Fruit fly (Drosophila melanogaster) whole organism, embryonic: Measurements from ENCODE around the gene pod1.

Experiments used
- Atf-2 ChIP-seq: fragments of 200-800 bp; sonication (Bioruptor generic); optimal IDR thresholded peaks from 2 replicates; lab custom pipeline; 2016; ENCODE audit warnings: missing biosample characterization, missing genetic modification characterization
- B-H2 ChIP-seq: fragments of 200-800 bp; sonication (Bioruptor generic); optimal IDR thresholded peaks from 2 replicates; lab custom pipeline; 2018; ENCODE audit warnings: missing biosample characterization, mild to moderate bottlenecking, missing genetic modification characterization
- Bdp1 ChIP-seq: fragments of 200-800 bp; sonication (Bioruptor generic); optimal IDR thresholded peaks from 3 replicates; lab custom pipeline; 2016; ENCODE audit warnings: missing biosample characterization, missing genetic modification characterization
- Blimp-1 ChIP-seq: fragments of 200-800 bp; sonication (Bioruptor generic); optimal IDR thresholded peaks from 3 replicates; lab custom pipeline; 2018; ENCODE audit warnings: missing biosample characterization, missing genetic modification characterization, mild to moderate bottlenecking, moderate library complexity, missing genetic modification reagents
- CG12236 ChIP-seq: fragments of 200-800 bp; sonication (Bioruptor generic); optimal IDR thresholded peaks from 2 replicates; lab custom pipeline; 2016; ENCODE audit warnings: missing biosample characterization, missing genetic modification characterization
- CG13894 ChIP-seq: fragments of 200-800 bp; sonication (Bioruptor generic); optimal IDR thresholded peaks from 3 replicates; lab custom pipeline; 2018; ENCODE audit warnings: missing biosample characterization, mild to moderate bottlenecking, missing genetic modification characterization, moderate library complexity
- CG1647 ChIP-seq: fragments of 200-800 bp; sonication (Bioruptor generic); optimal IDR thresholded peaks from 3 replicates; lab custom pipeline; 2016; ENCODE audit warnings: missing biosample characterization, missing genetic modification characterization
- CG17568 ChIP-seq: fragments of 200-800 bp; sonication (Bioruptor generic); optimal IDR thresholded peaks from 2 replicates; lab custom pipeline; 2018; ENCODE audit warnings: missing biosample characterization, mild to moderate bottlenecking, missing genetic modification characterization, moderate library complexity
- CG2202 ChIP-seq: fragments of 200-800 bp; sonication (Bioruptor generic); optimal IDR thresholded peaks from 2 replicates; lab custom pipeline; 2018; ENCODE audit warnings: missing biosample characterization, mild to moderate bottlenecking, missing genetic modification characterization
- CG2875 ChIP-seq: fragments of 200-800 bp; sonication (Bioruptor generic); optimal IDR thresholded peaks from 2 replicates; lab custom pipeline; 2017; ENCODE audit warnings: missing biosample characterization, mild to moderate bottlenecking, missing genetic modification characterization, missing genetic modification reagents
- CG43689 ChIP-seq: fragments of 200-800 bp; sonication (Bioruptor generic); IDR thresholded peaks from 2 replicates; pipeline ENCODE4 v1.3.6; 2022; ENCODE audit warnings: missing biosample characterization, missing genetic modification characterization
- CG6813 ChIP-seq: fragments of 200-800 bp; sonication (Bioruptor generic); optimal IDR thresholded peaks from 2 replicates; lab custom pipeline; 2017; ENCODE audit warnings: missing biosample characterization, missing genetic modification characterization, mild to moderate bottlenecking, moderate library complexity, missing genetic modification reagents
- CG7928 ChIP-seq: fragments of 200-800 bp; sonication (Bioruptor generic); optimal IDR thresholded peaks from 2 replicates; lab custom pipeline; 2017; ENCODE audit warnings: missing biosample characterization, mild to moderate bottlenecking, missing genetic modification characterization
- CG9932 ChIP-seq: fragments of 200-800 bp; sonication (Bioruptor generic); IDR thresholded peaks from 2 replicates; pipeline ENCODE4 v1.3.6; 2022; ENCODE audit warnings: missing biosample characterization, missing genetic modification characterization
- Camta ChIP-seq: fragments of 200-800 bp; sonication (Bioruptor generic); optimal IDR thresholded peaks from 2 replicates; lab custom pipeline; 2016; ENCODE audit warnings: missing biosample characterization, missing genetic modification characterization
- D ChIP-seq, 2 experiments: fragments of 200-800 bp in 1 of 2; fragments of >200 bp in 1 of 2; sonication (Bioruptor generic) in 1 of 2; optimal IDR thresholded peaks; 2 replicates in 1 of 2; 3 replicates in 1 of 2; lab custom pipeline; 2017; ENCODE audit warnings: mild to moderate bottlenecking in 1 of 2, missing biosample characterization in 1 of 2, missing genetic modification characterization in 1 of 2, missing genetic modification reagents in 1 of 2
- Dp ChIP-seq: fragments of 200-800 bp; sonication (Bioruptor generic); optimal IDR thresholded peaks from 2 replicates; lab custom pipeline; 2018; ENCODE audit warnings: missing biosample characterization, mild to moderate bottlenecking, missing genetic modification characterization, moderate library complexity
- Dref ChIP-seq: fragments of 200-800 bp; sonication (Bioruptor generic); IDR thresholded peaks from 2 replicates; pipeline ENCODE4 v1.3.6; 2022; ENCODE audit warnings: missing biosample characterization, missing genetic modification characterization
- ERR ChIP-seq: fragments of 200-800 bp; sonication (Bioruptor generic); optimal IDR thresholded peaks from 2 replicates; lab custom pipeline; 2016; ENCODE audit warnings: missing biosample characterization, missing genetic modification characterization
- Ets65A ChIP-seq: fragments of 200-800 bp; sonication (Bioruptor generic); peaks from one replicate; lab custom pipeline; 2016; ENCODE audit warnings: missing biosample characterization, missing genetic modification characterization
- Fer1 ChIP-seq: fragments of 200-800 bp; sonication (Bioruptor generic); optimal IDR thresholded peaks from 2 replicates; lab custom pipeline; 2017; ENCODE audit warnings: missing biosample characterization, mild to moderate bottlenecking, missing genetic modification characterization
- Fer2 ChIP-seq: fragments of 200-800 bp; sonication (Bioruptor generic); optimal IDR thresholded peaks from 2 replicates; lab custom pipeline; 2018; ENCODE audit warnings: missing biosample characterization, mild to moderate bottlenecking, missing genetic modification characterization, moderate library complexity
- HmgZ ChIP-seq: fragments of 200-800 bp; sonication (Bioruptor generic); optimal IDR thresholded peaks from 2 replicates; lab custom pipeline; 2018; ENCODE audit warnings: missing biosample characterization, mild to moderate bottlenecking, missing genetic modification characterization
- MESR4 ChIP-seq: fragments of 200-800 bp; sonication (Bioruptor generic); optimal IDR thresholded peaks from 2 replicates; lab custom pipeline; 2018; ENCODE audit warnings: missing biosample characterization, mild to moderate bottlenecking, missing genetic modification characterization, moderate library complexity
- Med ChIP-seq: fragments of 200-800 bp; sonication (Bioruptor generic); peaks from one replicate; lab custom pipeline; 2016; ENCODE audit warnings: missing biosample characterization, missing genetic modification characterization, mild to moderate bottlenecking, inconsistent platforms, moderate library complexity
- Meics ChIP-seq: fragments of 200-800 bp; sonication (Bioruptor generic); optimal IDR thresholded peaks from 2 replicates; lab custom pipeline; 2017; ENCODE audit warnings: missing biosample characterization, mild to moderate bottlenecking, missing genetic modification characterization
- Mes4 ChIP-seq: fragments of 200-800 bp; sonication (Bioruptor generic); optimal IDR thresholded peaks from 2 replicates; lab custom pipeline; 2016; ENCODE audit warnings: missing biosample characterization, missing genetic modification characterization
- Opbp ChIP-seq: fragments of 200-800 bp; sonication (Bioruptor generic); IDR thresholded peaks from 3 replicates; pipeline ENCODE4 v1.3.6; 2022; ENCODE audit warnings: missing biosample characterization, missing genetic modification characterization; ENCODE audit not compliant: partially characterized antibody
- Pdp1 ChIP-seq, 2 experiments: fragments of 200-800 bp; sonication (Bioruptor generic); optimal IDR thresholded peaks; 3 replicates each; lab custom pipeline; 2016; ENCODE audit warnings: missing biosample characterization in 2 of 2, missing genetic modification characterization in 2 of 2, mild to moderate bottlenecking in 1 of 2, moderate library complexity in 1 of 2
- Sry-β ChIP-seq: fragments of 200-800 bp; sonication (Bioruptor generic); optimal IDR thresholded peaks from 2 replicates; lab custom pipeline; 2018; ENCODE audit warnings: missing biosample characterization, mild to moderate bottlenecking, missing genetic modification characterization, moderate library complexity
- TFAM ChIP-seq: fragments of 200-800 bp; sonication (Bioruptor generic); optimal IDR thresholded peaks from 2 replicates; lab custom pipeline; 2017; ENCODE audit warnings: missing biosample characterization, missing genetic modification characterization, inconsistent platforms
- Trl ChIP-seq, 3 experiments: fragments of >200 bp in 2 of 3; fragments of 200-800 bp in 1 of 3; sonication (Bioruptor generic) in 1 of 3; optimal IDR thresholded peaks; 2 replicates in 1 of 3; 3 replicates in 2 of 3; lab custom pipeline; 2016 to 2017; ENCODE audit warnings: missing biosample characterization in 1 of 3, missing genetic modification characterization in 1 of 3
- dan ChIP-seq: fragments of 200-800 bp; sonication (Bioruptor generic); IDR thresholded peaks from 2 replicates; pipeline ENCODE4 v1.3.6; 2022; ENCODE audit warnings: missing biosample characterization, missing genetic modification characterization
- emc ChIP-seq: fragments of 200-800 bp; sonication (Bioruptor generic); optimal IDR thresholded peaks from 2 replicates; lab custom pipeline; 2016; ENCODE audit warnings: missing biosample characterization, missing genetic modification characterization
- fd102C ChIP-seq: fragments of 200-800 bp; sonication (Bioruptor generic); optimal IDR thresholded peaks from 2 replicates; lab custom pipeline; 2018; ENCODE audit warnings: missing biosample characterization, mild to moderate bottlenecking, missing genetic modification characterization, moderate library complexity
- gsb-n ChIP-seq: fragments of 200-800 bp; sonication (Bioruptor generic); optimal IDR thresholded peaks from 3 replicates; lab custom pipeline; 2018; ENCODE audit warnings: missing biosample characterization, mild to moderate bottlenecking, missing genetic modification characterization
- jumu ChIP-seq: fragments of 200-800 bp; sonication (Bioruptor generic); optimal IDR thresholded peaks from 3 replicates; lab custom pipeline; 2016; ENCODE audit warnings: missing biosample characterization, missing genetic modification characterization
- ken ChIP-seq: fragments of 200-800 bp; sonication (Bioruptor generic); IDR thresholded peaks from 3 replicates; pipeline ENCODE4 v1.3.6; 2022; ENCODE audit warnings: missing biosample characterization, missing genetic modification characterization
- nau ChIP-seq: fragments of 200-800 bp; sonication (Bioruptor generic); optimal IDR thresholded peaks from 3 replicates; lab custom pipeline; 2017; ENCODE audit warnings: missing biosample characterization, mild to moderate bottlenecking, missing genetic modification characterization, missing genetic modification reagents
- nerfin-2 ChIP-seq: fragments of 200-800 bp; sonication (Bioruptor generic); IDR thresholded peaks from 2 replicates; pipeline ENCODE4 v1.3.6; 2022; ENCODE audit warnings: missing biosample characterization, missing genetic modification characterization; ENCODE audit not compliant: partially characterized antibody
- nmo ChIP-seq: fragments of 200-800 bp; sonication (Bioruptor generic); optimal IDR thresholded peaks from 2 replicates; lab custom pipeline; 2018; ENCODE audit warnings: missing biosample characterization, mild to moderate bottlenecking, missing genetic modification characterization, moderate library complexity
- psq ChIP-seq: fragments of 200-800 bp; sonication (Bioruptor generic); optimal IDR thresholded peaks from 2 replicates; lab custom pipeline; 2017; ENCODE audit warnings: missing biosample characterization, missing genetic modification characterization
- run ChIP-seq: fragments of 200-800 bp; sonication (Bioruptor generic); optimal IDR thresholded peaks from 3 replicates; lab custom pipeline; 2018; ENCODE audit warnings: missing biosample characterization, mild to moderate bottlenecking, missing genetic modification characterization
- sc ChIP-seq, 3 experiments: fragments of >200 bp in 2 of 3; fragments of 200-800 bp in 1 of 3; sonication (Bioruptor generic) in 1 of 3; optimal IDR thresholded peaks; 2 replicates in 2 of 3; 3 replicates in 1 of 3; lab custom pipeline; 2017; ENCODE audit warnings: mild to moderate bottlenecking in 1 of 3, missing biosample characterization in 1 of 3, missing genetic modification characterization in 1 of 3, missing genetic modification reagents in 1 of 3
- tgo ChIP-seq: fragments of 200-800 bp; sonication (Bioruptor generic); IDR thresholded peaks from 3 replicates; pipeline ENCODE4 v1.3.6; 2022; ENCODE audit warnings: missing biosample characterization, missing genetic modification characterization
- tin ChIP-seq: fragments of 200-800 bp; sonication (Bioruptor generic); optimal IDR thresholded peaks from 3 replicates; lab custom pipeline; 2016; ENCODE audit warnings: missing biosample characterization, missing genetic modification characterization
- tll ChIP-seq, 2 experiments: fragments of 200-800 bp in 1 of 2; fragments of >200 bp in 1 of 2; sonication (Bioruptor generic) in 1 of 2; optimal IDR thresholded peaks; 2 replicates each; lab custom pipeline; 2017 to 2019; ENCODE audit warnings: missing biosample characterization in 2 of 2, missing genetic modification characterization in 2 of 2, mild to moderate bottlenecking in 1 of 2, moderate library complexity in 1 of 2
- twi ChIP-seq: fragments of 200-800 bp; optimal IDR thresholded peaks from 2 replicates; lab custom pipeline; 2019; ENCODE audit warnings: missing biosample characterization, mild to moderate bottlenecking, missing genetic modification characterization, moderate library complexity
- zfh1 ChIP-seq: fragments of 200-800 bp; sonication (Bioruptor generic); IDR thresholded peaks from 3 replicates; pipeline ENCODE4 v1.3.6; 2022; ENCODE audit warnings: missing biosample characterization, missing genetic modification characterization

The pod1 gene

DNA sequence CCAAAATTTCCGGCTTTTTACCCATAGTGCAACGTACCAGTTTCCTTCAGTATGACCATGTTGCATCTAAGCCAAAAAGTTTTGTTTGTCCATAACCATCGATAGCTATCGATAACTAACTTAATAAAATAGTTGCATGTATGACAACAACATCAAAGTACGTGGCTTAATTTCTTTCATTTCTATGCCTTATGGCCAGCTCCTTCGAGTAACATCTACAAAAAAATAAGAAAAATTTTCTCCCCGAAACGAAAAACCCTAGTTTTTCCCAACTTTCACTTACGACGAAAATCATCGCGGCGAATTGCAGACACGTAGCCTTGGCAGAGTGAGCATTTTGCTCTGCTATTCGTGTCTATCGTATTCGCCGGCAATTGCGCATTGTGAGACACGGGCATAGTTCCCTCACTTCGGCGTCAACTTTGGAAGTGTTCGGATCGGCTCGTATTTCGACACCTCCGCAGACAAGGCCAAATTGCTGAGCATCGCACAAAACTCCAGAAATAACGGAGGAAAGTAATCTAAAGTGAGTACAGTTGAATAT is 47.2 kb upstream of the pod1 start, which contains the start of gene sov (continued):
- TF ChIP-seq tll (GFP tag; optimal IDR thresholded peaks at IDR 0.05; lab: Kevin White, UChicago) (no peak), ken (GFP tag; lab: Robert Waterston, UW) (no peak), Trl (optimal IDR thresholded peaks at IDR 0.05; lab: Kevin White, UChicago) (no peak), Trl (GFP tag; optimal IDR thresholded peaks at IDR 0.05; lab: Kevin White, UChicago) (no peak), CG6813 (GFP tag; lab: Kevin White, UChicago) (no peak), CG2202 (tag; lab: Kevin White, UChicago) (no peak), gsb-n (tag; lab: Kevin White, UChicago) (no peak), Ets65A (no peak), CG2875 (GFP tag; lab: Kevin White, UChicago) (no peak), D (optimal IDR thresholded peaks at IDR 0.05; lab: Kevin White, UChicago) (no peak), D (GFP tag; optimal IDR thresholded peaks at IDR 0.05; lab: Kevin White, UChicago) (no peak), CG12236 (no peak), twi (tag; lab: Kevin White, UChicago) (no peak), nmo (GFP tag; lab: Kevin White, UChicago) (peak; percentile 36), CG9932 (GFP tag; lab: Robert Waterston, UW) (no peak), B-H2 (GFP tag; lab: Kevin White, UChicago) (no peak), Bdp1 (no peak), zfh1 (GFP tag; lab: Robert Waterston, UW) (no peak), CG1647 (no peak), tgo (GFP tag; lab: Robert Waterston, UW) (no peak), Med (GFP tag; lab: Kevin White, UChicago) (peak; percentile 62), Opbp (GFP tag; lab: Robert Waterston, UW) (peak; percentile 84), CG17568 (GFP tag; lab: Kevin White, UChicago) (no peak), tin (GFP tag; lab: Kevin White, UChicago) (no peak), run (no peak), ERR (GFP tag; lab: Kevin White, UChicago) (no peak), HmgZ (tag; lab: Kevin White, UChicago) (no peak), Dp (GFP tag; lab: Kevin White, UChicago) (peak; percentile 15), Pdp1 (GFP tag; optimal IDR thresholded peaks at IDR 0.05; lab: Kevin White, UChicago) (no peak), CG7928 (no peak), sc (optimal IDR thresholded peaks at IDR 0.05; lab: Kevin White, UChicago) (no peak), sc (GFP tag; optimal IDR thresholded peaks at IDR 0.05; lab: Kevin White, UChicago) (no peak), nau (no peak), jumu (GFP tag; lab: Kevin White, UChicago) (no peak), TFAM (GFP tag; lab: Kevin White, UChicago) (no peak), Camta (GFP tag; lab: Kevin White, UChicago) (no peak), Sry-β (GFP tag; lab: Kevin White, UChicago) (no peak), CG43689 (GFP tag; lab: Robert Waterston, UW) (no peak), nerfin-2 (GFP tag; lab: Robert Waterston, UW) (peak; percentile 73; the same call in 1 of the 2 replicates), Blimp-1 (GFP tag; lab: Kevin White, UChicago) (peak; percentile 65), Dref (peak; percentile 61), psq (GFP tag; lab: Kevin White, UChicago) (no peak), emc (no peak), Atf-2 (GFP tag; lab: Kevin White, UChicago) (no peak), CG13894 (tag; lab: Kevin White, UChicago) (no peak), dan (GFP tag; lab: Robert Waterston, UW) (no peak), fd102C (no peak), Fer1 (GFP tag; lab: Kevin White, UChicago) (no peak), Mes4 (GFP tag; lab: Kevin White, UChicago) (no peak), MESR4 (GFP tag; lab: Kevin White, UChicago) (peak; percentile 45), Fer2 (no peak), Meics (no peak)
